Fruit fly (Drosophila melanogaster): ENCODE measurements around the gene Cchl.

The Cchl gene

dm6 chr3R:22026922-22027742 is at the start of gene Cchl, which contains the start of gene ND-42:
TSS of gene Cchl (minus strand) at chr3R:22027480.
TSS of gene ND-42 (plus strand) at chr3R:22027709.
- TF ChIP-seq EcR (GFP tag; optimal IDR thresholded peaks at IDR 0.05) = no peak
- TF ChIP-seq usp (GFP tag; optimal IDR thresholded peaks at IDR 0.05) = no peak

- TF ChIP-seq EcR (GFP tag; optimal IDR thresholded peaks at IDR 0.05) = no peak
- TF ChIP-seq CG8478 (optimal IDR thresholded peaks at IDR 0.05) = no peak
- TF ChIP-seq psq (optimal IDR thresholded peaks at IDR 0.05) = no peak
- TF ChIP-seq Dll (optimal IDR thresholded peaks at IDR 0.05) = no peak
- TF ChIP-seq pan (optimal IDR thresholded peaks at IDR 0.05) = no peak
- TF ChIP-seq usp (GFP tag; optimal IDR thresholded peaks at IDR 0.05) = no peak
Observed at dm6 chr3R:22072553-22072952, 45.3 kb upstream of the Cchl start.

- no peak for TF ChIP-seq psq (optimal IDR thresholded peaks at IDR 0.05)
- TF ChIP-seq usp (GFP tag; optimal IDR thresholded peaks at IDR 0.05) = no peak
- TF ChIP-seq CG8478 (optimal IDR thresholded peaks at IDR 0.05) = no peak
- no peak for TF ChIP-seq Dll (optimal IDR thresholded peaks at IDR 0.05)
- no peak for TF ChIP-seq pan (optimal IDR thresholded peaks at IDR 0.05)
- no peak for TF ChIP-seq EcR (GFP tag; optimal IDR thresholded peaks at IDR 0.05)
Observed at dm6 chr3R:22071628-22072027, 44.3 kb upstream of the Cchl start.

dm6 chr3R:22067235-22067634 is 40.0 kb upstream of the Cchl start:
- TF ChIP-seq Dll (optimal IDR thresholded peaks at IDR 0.05) = no peak
- TF ChIP-seq CG8478 (optimal IDR thresholded peaks at IDR 0.05) = no peak
- no peak for TF ChIP-seq usp (GFP tag; optimal IDR thresholded peaks at IDR 0.05)
- TF ChIP-seq psq (optimal IDR thresholded peaks at IDR 0.05) = no peak
- TF ChIP-seq EcR (GFP tag; optimal IDR thresholded peaks at IDR 0.05) = no peak
- TF ChIP-seq pan (optimal IDR thresholded peaks at IDR 0.05) = no peak

- TF ChIP-seq pan (optimal IDR thresholded peaks at IDR 0.05) = no peak
- TF ChIP-seq EcR (GFP tag; optimal IDR thresholded peaks at IDR 0.05) = no peak
- TF ChIP-seq Dll (optimal IDR thresholded peaks at IDR 0.05) = no peak
- no peak for TF ChIP-seq usp (GFP tag; optimal IDR thresholded peaks at IDR 0.05)
- no peak for TF ChIP-seq CG8478 (optimal IDR thresholded peaks at IDR 0.05)
- TF ChIP-seq psq (optimal IDR thresholded peaks at IDR 0.05) = no peak
Observed at dm6 chr3R:22066440-22066839, 39.2 kb upstream of the Cchl start.

- TF ChIP-seq Dll (optimal IDR thresholded peaks at IDR 0.05) (no peak), EcR (GFP tag; optimal IDR thresholded peaks at IDR 0.05) (no peak), pan (optimal IDR thresholded peaks at IDR 0.05) (no peak), psq (optimal IDR thresholded peaks at IDR 0.05) (no peak), usp (GFP tag; optimal IDR thresholded peaks at IDR 0.05) (no peak), CG8478 (optimal IDR thresholded peaks at IDR 0.05) (no peak)
Observed at dm6 chr3R:22057083-22057482, 29.8 kb upstream of the Cchl start.

- TF ChIP-seq usp (GFP tag; optimal IDR thresholded peaks at IDR 0.05) = no peak
- no peak for TF ChIP-seq psq (optimal IDR thresholded peaks at IDR 0.05)
- no peak for TF ChIP-seq pan (optimal IDR thresholded peaks at IDR 0.05)
- TF ChIP-seq EcR (GFP tag; optimal IDR thresholded peaks at IDR 0.05) = no peak
- TF ChIP-seq Dll (optimal IDR thresholded peaks at IDR 0.05) = no peak
- TF ChIP-seq CG8478 (optimal IDR thresholded peaks at IDR 0.05) = no peak
Observed at dm6 chr3R:22053740-22054139, 26.5 kb upstream of the Cchl start.

dm6 chr3R:22053202-22053601 is 25.9 kb upstream of the Cchl start:
- TF ChIP-seq psq (optimal IDR thresholded peaks at IDR 0.05) (no peak), CG8478 (optimal IDR thresholded peaks at IDR 0.05) (no peak), pan (optimal IDR thresholded peaks at IDR 0.05) (no peak), Dll (optimal IDR thresholded peaks at IDR 0.05) (no peak), usp (GFP tag; optimal IDR thresholded peaks at IDR 0.05) (no peak), EcR (GFP tag; optimal IDR thresholded peaks at IDR 0.05) (no peak)

dm6 chr3R:22052235-22052634 is 25.0 kb upstream of the Cchl start:
- TF ChIP-seq pan (optimal IDR thresholded peaks at IDR 0.05) (no peak), CG8478 (optimal IDR thresholded peaks at IDR 0.05) (no peak), EcR (GFP tag; optimal IDR thresholded peaks at IDR 0.05) (no peak), usp (GFP tag; optimal IDR thresholded peaks at IDR 0.05) (no peak), psq (optimal IDR thresholded peaks at IDR 0.05) (no peak), Dll (optimal IDR thresholded peaks at IDR 0.05) (no peak)

- no peak for TF ChIP-seq usp (GFP tag; optimal IDR thresholded peaks at IDR 0.05)
- no peak for TF ChIP-seq pan (optimal IDR thresholded peaks at IDR 0.05)
- TF ChIP-seq psq (optimal IDR thresholded peaks at IDR 0.05) = no peak
- TF ChIP-seq EcR (GFP tag; optimal IDR thresholded peaks at IDR 0.05) = no peak
- no peak for TF ChIP-seq Dll (optimal IDR thresholded peaks at IDR 0.05)
- no peak for TF ChIP-seq CG8478 (optimal IDR thresholded peaks at IDR 0.05)
Observed at dm6 chr3R:22049134-22049796, 22.0 kb upstream of the Cchl start.

- no peak for TF ChIP-seq pan (optimal IDR thresholded peaks at IDR 0.05)
- no peak for TF ChIP-seq CG8478 (optimal IDR thresholded peaks at IDR 0.05)
- TF ChIP-seq EcR (GFP tag; optimal IDR thresholded peaks at IDR 0.05) = no peak
- no peak for TF ChIP-seq usp (GFP tag; optimal IDR thresholded peaks at IDR 0.05)
Observed at dm6 chr3R:22047412-22047811, 20.1 kb upstream of the Cchl start.

- no peak for TF ChIP-seq psq (optimal IDR thresholded peaks at IDR 0.05)
- no peak for TF ChIP-seq Dll (optimal IDR thresholded peaks at IDR 0.05)
- no peak for TF ChIP-seq EcR (GFP tag; optimal IDR thresholded peaks at IDR 0.05)
- TF ChIP-seq usp (GFP tag; optimal IDR thresholded peaks at IDR 0.05) = no peak
- no peak for TF ChIP-seq pan (optimal IDR thresholded peaks at IDR 0.05)
- TF ChIP-seq CG8478 (optimal IDR thresholded peaks at IDR 0.05) = no peak
Observed at dm6 chr3R:22046723-22047122, 19.4 kb upstream of the Cchl start.

Data from whole organism.